Worm (Caenorhabditis elegans): ENCODE measurements around the gene Y62F5A.9.

- TF ChIP-seq zip-11 (GFP tag; IDR thresholded peaks at IDR 0.05) (no peak), Y5F2A.4 (GFP tag; optimal IDR thresholded peaks at IDR 0.05) (no peak), unc-39 (tag; optimal IDR thresholded peaks at IDR 0.05) (no peak), pha-4 (GFP tag; IDR thresholded peaks at IDR 0.05) (no peak), pha-4 (tag; optimal IDR thresholded peaks at IDR 0.05) (no peak), madf-9 (GFP tag; conservative IDR thresholded peaks at IDR 0.05) (no peak), ceh-44 (GFP tag; IDR thresholded peaks at IDR 0.05) (no peak), hif-1 (tag; optimal IDR thresholded peaks at IDR 0.05) (no peak), ama-1 (optimal IDR thresholded peaks at IDR 0.05) (no peak), mes-2 (tag; optimal IDR thresholded peaks at IDR 0.05; ENCODE audit: poor library complexity, severe bottlenecking) (no peak), unc-62 (GFP tag; optimal IDR thresholded peaks at IDR 0.05 in 1 of 2) (no peak), unc-62 (tag; optimal IDR thresholded peaks at IDR 0.05) (no peak), fos-1 (tag; optimal IDR thresholded peaks at IDR 0.05) (no peak)
Measured at ce11 chrII:11526954-11527353, 11.7 kb downstream of the Y62F5A.9 start, which contains the start of gene age-1.

Data from whole organism, L4 larva.